Worm (Caenorhabditis elegans): Measurements from ENCODE around the gene R08A2.5.

R08A2.5 gene

DNA sequence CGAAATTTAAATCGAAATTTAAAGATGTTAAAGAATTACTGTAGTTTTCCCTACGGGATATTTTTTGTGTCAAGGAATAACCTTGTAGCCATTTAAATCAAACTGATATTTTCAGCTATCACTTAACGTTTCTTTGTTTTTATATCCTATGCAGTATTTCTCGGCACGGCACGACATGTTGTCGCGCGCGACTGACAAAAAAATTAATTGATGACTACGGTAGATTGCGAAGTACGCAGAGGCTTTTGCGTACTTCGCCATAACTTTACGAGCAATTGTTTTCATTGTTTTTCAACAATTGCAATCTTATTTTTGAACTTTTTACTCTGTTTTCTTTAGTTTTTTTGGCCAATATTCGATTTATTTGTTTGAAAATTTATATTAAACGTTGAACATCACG, 14.4 kb upstream of the R08A2.5 start:
- TF ChIP-seq ref-1 (GFP tag; conservative IDR thresholded peaks at IDR 0.05) (no peak), cog-1 (tag; optimal IDR thresholded peaks at IDR 0.05) (no peak), T22C8.4 (GFP tag; IDR thresholded peaks at IDR 0.05) (no peak), ztf-23 (GFP tag; IDR thresholded peaks at IDR 0.05) (no peak), ztf-29 (GFP tag; IDR thresholded peaks at IDR 0.05) (no peak), med-1 (GFP tag; optimal IDR thresholded peaks at IDR 0.05; ENCODE audit: insufficient read depth) (no peak), tab-1 (GFP tag; IDR thresholded peaks at IDR 0.05) (no peak), flt-1 (GFP tag; IDR thresholded peaks at IDR 0.05) (no peak), klf-2 (GFP tag; conservative IDR thresholded peaks at IDR 0.05) (no peak)

DNA sequence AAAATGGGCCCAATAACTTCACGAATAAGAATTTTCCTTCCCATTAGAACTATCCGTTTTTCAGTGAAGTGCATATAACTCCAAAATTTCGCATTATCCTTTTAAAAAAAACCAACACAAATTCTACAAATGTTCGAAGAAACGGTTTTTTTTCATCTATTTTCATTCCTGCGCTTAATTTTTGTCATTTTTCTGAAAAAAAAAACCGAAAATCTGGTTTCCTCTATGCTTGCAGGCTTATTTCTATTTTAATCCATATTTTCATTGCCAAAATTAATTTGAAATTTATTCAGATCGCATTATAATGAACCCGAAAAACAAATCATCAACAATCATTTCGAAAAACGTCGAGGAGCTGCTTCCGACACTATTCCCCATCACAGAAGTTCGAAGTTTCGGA, 13.8 kb upstream of the R08A2.5 start, which contains the start of gene set-5:
Gene set-5, plus strand, starts transcription at position 301 of the 400 bp plus-strand sequence.
- no peak for TF ChIP-seq med-1 (GFP tag; optimal IDR thresholded peaks at IDR 0.05; ENCODE audit: insufficient read depth)
- no peak for TF ChIP-seq T22C8.4 (GFP tag; IDR thresholded peaks at IDR 0.05)
- TF ChIP-seq ref-1 (GFP tag; conservative IDR thresholded peaks at IDR 0.05), result no peak
- TF ChIP-seq ztf-29 (GFP tag; IDR thresholded peaks at IDR 0.05), result no peak
- no peak for TF ChIP-seq klf-2 (GFP tag; conservative IDR thresholded peaks at IDR 0.05)
- TF ChIP-seq ztf-23 (GFP tag; IDR thresholded peaks at IDR 0.05), result no peak
- no peak for TF ChIP-seq tab-1 (GFP tag; IDR thresholded peaks at IDR 0.05)
- TF ChIP-seq cog-1 (tag; optimal IDR thresholded peaks at IDR 0.05), result no peak
- TF ChIP-seq flt-1 (GFP tag; IDR thresholded peaks at IDR 0.05), result no peak

ce11 chrV:14707958-14708357, 4.5 kb upstream of the R08A2.5 start, which contains the start of gene R08A2.9:
Gene R08A2.9, plus strand, starts transcription at chrV:14708258.
- TF ChIP-seq flt-1 (GFP tag; IDR thresholded peaks at IDR 0.05) (no peak), med-1 (GFP tag; optimal IDR thresholded peaks at IDR 0.05; ENCODE audit: insufficient read depth) (no peak), ref-1 (GFP tag; conservative IDR thresholded peaks at IDR 0.05) (no peak)

- TF ChIP-seq T22C8.4 (GFP tag; IDR thresholded peaks at IDR 0.05) (no peak), flt-1 (GFP tag; IDR thresholded peaks at IDR 0.05) (no peak), ref-1 (GFP tag; conservative IDR thresholded peaks at IDR 0.05) (no peak), tab-1 (GFP tag; IDR thresholded peaks at IDR 0.05) (no peak), ztf-23 (GFP tag; IDR thresholded peaks at IDR 0.05) (no peak), cog-1 (tag; optimal IDR thresholded peaks at IDR 0.05) (no peak), med-1 (GFP tag; optimal IDR thresholded peaks at IDR 0.05; ENCODE audit: insufficient read depth) (no peak), ztf-29 (GFP tag; IDR thresholded peaks at IDR 0.05) (no peak), klf-2 (GFP tag; conservative IDR thresholded peaks at IDR 0.05) (no peak)
These were observed 1.3 kb upstream of the R08A2.5 start, which contains the start of gene ssp-33 for ce11 chrV:14711077-14711476. Gene ssp-33, plus strand, starts transcription at chrV:14711377.

DNA sequence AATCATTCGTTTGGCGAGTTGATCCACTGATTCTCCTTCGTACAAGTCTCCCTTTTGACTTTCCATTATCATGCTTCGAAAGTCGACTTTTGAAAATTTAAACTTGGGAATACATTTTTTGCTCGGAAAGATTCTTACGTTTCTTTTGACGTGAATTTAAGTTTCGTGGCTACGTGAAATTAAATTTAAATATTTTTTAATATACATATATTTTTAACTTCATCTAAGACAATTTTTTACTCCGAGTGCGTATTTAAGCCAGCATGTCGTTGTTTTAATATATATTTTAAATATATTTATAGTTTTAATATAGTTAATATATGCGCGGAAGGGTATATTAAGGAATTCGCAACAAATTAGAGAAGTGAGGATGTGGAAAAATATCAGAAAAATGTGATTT, 3.2 kb downstream of the R08A2.5 start, which contains the start of gene R08A2.2:
Gene R08A2.2, minus strand, starts transcription at position 101 of the 400 bp plus-strand sequence.
- TF ChIP-seq klf-2 (GFP tag; conservative IDR thresholded peaks at IDR 0.05), result no peak
- TF ChIP-seq cog-1 (tag; optimal IDR thresholded peaks at IDR 0.05), result no peak
- TF ChIP-seq ztf-29 (GFP tag; IDR thresholded peaks at IDR 0.05), result no peak

DNA sequence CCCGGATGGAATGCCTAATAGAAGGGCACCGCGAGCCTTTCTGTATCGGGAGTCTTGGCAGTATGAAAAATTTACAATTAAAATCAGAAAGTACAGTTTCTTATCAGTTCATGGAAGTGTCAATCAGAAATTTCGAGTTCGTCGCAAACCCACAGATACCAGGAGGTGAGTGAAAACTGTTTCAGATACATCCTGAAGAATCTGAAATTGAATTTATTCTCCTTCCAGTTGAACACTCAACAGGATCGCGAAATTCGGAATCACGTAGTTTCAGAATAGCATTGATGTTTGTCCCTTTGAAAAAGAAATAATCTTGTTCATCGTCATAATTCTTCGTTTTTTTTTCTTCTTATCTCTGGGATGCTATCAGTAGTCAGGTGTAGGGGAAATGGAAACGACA, 3.7 kb downstream of the R08A2.5 start, which contains the start of gene fbxa-147:
Gene fbxa-147, plus strand, starts transcription at position 386 of the 400 bp plus-strand sequence.
- no peak for TF ChIP-seq flt-1 (GFP tag; IDR thresholded peaks at IDR 0.05)
- TF ChIP-seq med-1 (GFP tag; optimal IDR thresholded peaks at IDR 0.05; ENCODE audit: insufficient read depth), result no peak

DNA sequence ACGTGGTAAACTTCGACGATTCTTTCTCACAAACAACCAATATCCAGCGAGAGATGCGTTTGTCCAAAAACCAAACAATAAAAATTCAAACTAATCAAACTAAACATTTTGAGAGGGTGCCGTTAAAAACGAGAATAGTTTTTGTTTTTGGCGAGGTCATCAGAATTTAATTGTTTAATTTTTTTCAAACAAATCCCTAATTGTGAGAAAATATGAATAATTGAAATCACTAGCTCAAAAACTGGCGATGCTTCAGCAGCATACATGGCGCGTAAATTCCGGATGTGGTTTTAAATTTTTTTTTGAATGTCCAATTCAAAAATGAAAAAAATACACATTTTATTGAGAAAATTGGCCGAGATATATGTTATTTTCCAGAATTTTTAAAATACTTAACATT, 7.1 kb downstream of the R08A2.5 start, which contains the start of gene R08A2.1:
Gene R08A2.1, minus strand, starts transcription at position 101 of the 400 bp plus-strand sequence.
- no peak for TF ChIP-seq tab-1 (GFP tag; IDR thresholded peaks at IDR 0.05)
- no peak for TF ChIP-seq ref-1 (GFP tag; conservative IDR thresholded peaks at IDR 0.05)
- TF ChIP-seq klf-2 (GFP tag; conservative IDR thresholded peaks at IDR 0.05), result no peak
- no peak for TF ChIP-seq ztf-23 (GFP tag; IDR thresholded peaks at IDR 0.05)
- no peak for TF ChIP-seq cog-1 (tag; optimal IDR thresholded peaks at IDR 0.05)
- no peak for TF ChIP-seq flt-1 (GFP tag; IDR thresholded peaks at IDR 0.05)
- no peak for TF ChIP-seq T22C8.4 (GFP tag; IDR thresholded peaks at IDR 0.05)
- TF ChIP-seq ztf-29 (GFP tag; IDR thresholded peaks at IDR 0.05), result no peak
- TF ChIP-seq med-1 (GFP tag; optimal IDR thresholded peaks at IDR 0.05; ENCODE audit: insufficient read depth), result no peak

DNA sequence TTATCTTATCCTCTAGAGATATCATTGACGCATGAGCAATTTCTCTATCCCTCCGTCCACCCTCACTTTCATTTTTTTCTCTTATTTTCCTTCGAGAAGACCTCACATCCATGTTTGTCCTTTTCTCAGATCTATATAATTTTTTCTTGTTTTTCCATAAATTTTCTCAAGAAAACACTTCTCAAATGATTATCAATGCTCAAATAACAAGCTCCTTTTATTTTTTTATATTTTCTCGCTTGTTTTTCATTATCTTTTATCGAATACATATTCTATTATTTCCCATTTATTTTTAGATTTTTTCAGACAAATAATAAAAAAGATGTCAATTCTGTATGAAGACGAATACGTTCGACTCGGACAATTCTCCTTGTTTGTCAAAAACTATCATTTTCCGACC, 10.6 kb downstream of the R08A2.5 start, which contains the start of gene R08A2.7:
Gene R08A2.7, plus strand, starts transcription at position 301 of the 400 bp plus-strand sequence.
- TF ChIP-seq cog-1 (tag; optimal IDR thresholded peaks at IDR 0.05) (no peak), T22C8.4 (GFP tag; IDR thresholded peaks at IDR 0.05) (no peak), klf-2 (GFP tag; conservative IDR thresholded peaks at IDR 0.05) (no peak), flt-1 (GFP tag; IDR thresholded peaks at IDR 0.05) (no peak), ztf-29 (GFP tag; IDR thresholded peaks at IDR 0.05) (no peak), tab-1 (GFP tag; IDR thresholded peaks at IDR 0.05) (no peak), ref-1 (GFP tag; conservative IDR thresholded peaks at IDR 0.05) (no peak), ztf-23 (GFP tag; IDR thresholded peaks at IDR 0.05) (no peak)

ce11 chrV:14725409-14725808, 13.0 kb downstream of the R08A2.5 start:
- no peak for TF ChIP-seq klf-2 (GFP tag; conservative IDR thresholded peaks at IDR 0.05)
- TF ChIP-seq cog-1 (tag; optimal IDR thresholded peaks at IDR 0.05), result no peak
- TF ChIP-seq flt-1 (GFP tag; IDR thresholded peaks at IDR 0.05), result no peak
- TF ChIP-seq T22C8.4 (GFP tag; IDR thresholded peaks at IDR 0.05), result no peak
- no peak for TF ChIP-seq ref-1 (GFP tag; conservative IDR thresholded peaks at IDR 0.05)
- TF ChIP-seq ztf-23 (GFP tag; IDR thresholded peaks at IDR 0.05), result no peak
- TF ChIP-seq tab-1 (GFP tag; IDR thresholded peaks at IDR 0.05), result no peak
- TF ChIP-seq med-1 (GFP tag; optimal IDR thresholded peaks at IDR 0.05; ENCODE audit: insufficient read depth), result no peak
- no peak for TF ChIP-seq ztf-29 (GFP tag; IDR thresholded peaks at IDR 0.05)

ce11 chrV:14726596-14726995, 14.2 kb downstream of the R08A2.5 start, which contains the start of gene Y50E8A.1:
Gene Y50E8A.1, plus strand, starts transcription at chrV:14726896.
- no peak for TF ChIP-seq flt-1 (GFP tag; IDR thresholded peaks at IDR 0.05)
- TF ChIP-seq klf-2 (GFP tag; conservative IDR thresholded peaks at IDR 0.05), result no peak
- no peak for TF ChIP-seq T22C8.4 (GFP tag; IDR thresholded peaks at IDR 0.05)
- no peak for TF ChIP-seq cog-1 (tag; optimal IDR thresholded peaks at IDR 0.05)
- no peak for TF ChIP-seq ref-1 (GFP tag; conservative IDR thresholded peaks at IDR 0.05)
- TF ChIP-seq ztf-23 (GFP tag; IDR thresholded peaks at IDR 0.05), result no peak

Data from whole organism, midembryonic.